Worm (Caenorhabditis elegans) whole organism, young adult: ENCODE measurements around the gene rde-12.
A peak's percentile ranks its signal among the peaks of the same experiment; 100 is the strongest.

ENCODE experiments used
- C06A6.2 ChIP-seq: fragments of 200-800 bp; sonication (Bioruptor generic); conservative IDR thresholded peaks from 2 replicates; pipeline ENCODE4 v1.3.6; 2022; ENCODE audit warnings: missing genetic modification characterization, missing compliant biosample characterization
- D2030.7 ChIP-seq: fragments of 200-800 bp; sonication (Bioruptor generic); IDR thresholded peaks from 2 replicates; pipeline ENCODE4 v1.3.6; 2022; ENCODE audit warnings: missing genetic modification reagents, missing genetic modification characterization, missing compliant biosample characterization
- F22D6.2 ChIP-seq: sonication (generic microtip); optimal IDR thresholded peaks from 2 replicates; lab custom pipeline; 2016; ENCODE audit warnings: mild to moderate bottlenecking, missing genetic modification characterization, missing compliant biosample characterization
- F33H1.4 ChIP-seq: fragments of 200-800 bp; sonication (Bioruptor generic); IDR thresholded peaks from 2 replicates; pipeline ENCODE4 v1.3.6; 2022; ENCODE audit warnings: missing genetic modification reagents, missing genetic modification characterization, missing compliant biosample characterization
- K11D2.4 ChIP-seq: fragments of 200-800 bp; sonication (Bioruptor generic); IDR thresholded peaks from 2 replicates; pipeline ENCODE4 v1.3.6; 2022; ENCODE audit warnings: missing genetic modification reagents, missing genetic modification characterization, missing compliant biosample characterization
- K12H6.12 ChIP-seq: fragments of 200-800 bp; sonication (Bioruptor generic); optimal IDR thresholded peaks from 2 replicates; lab custom pipeline; 2018; ENCODE audit warnings: mild to moderate bottlenecking, missing genetic modification characterization, missing compliant biosample characterization
- Y53F4B.3 ChIP-seq: fragments of 200-800 bp; sonication (Bioruptor generic); IDR thresholded peaks from 2 replicates; pipeline ENCODE4 v1.3.6; 2022; ENCODE audit warnings: missing genetic modification reagents, missing genetic modification characterization, missing compliant biosample characterization
- Y95B8A.8 ChIP-seq: fragments of 200-800 bp; sonication (Bioruptor generic); IDR thresholded peaks from 2 replicates; pipeline ENCODE4 v1.3.6; 2022; ENCODE audit warnings: missing genetic modification reagents, missing genetic modification characterization, missing compliant biosample characterization
- ZK185.1 ChIP-seq: sonication (generic microtip); optimal IDR thresholded peaks from 2 replicates; lab custom pipeline; 2016; ENCODE audit warnings: mild to moderate bottlenecking, missing genetic modification characterization, missing compliant biosample characterization; ENCODE audit not compliant: poor library complexity, severe bottlenecking
- ama-1 ChIP-seq, 3 experiments: fragments of 150-350 bp in 1 of 3; sonication (generic microtip) in 2 of 3; optimal IDR thresholded peaks; 2 replicates each; lab custom pipeline; 2014 to 2018; ENCODE audit warnings: missing biosample characterization in 2 of 3, missing genetic modification characterization in 2 of 3, missing genetic modification reagents in 2 of 3
- aptf-2 ChIP-seq: fragments of 200-800 bp; sonication (Bioruptor generic); conservative IDR thresholded peaks from 2 replicates; pipeline ENCODE4 v1.3.6; 2022; ENCODE audit warnings: missing genetic modification reagents, missing genetic modification characterization, missing compliant biosample characterization
- aptf-3 ChIP-seq: fragments of 200-800 bp; sonication (Bioruptor generic); IDR thresholded peaks from 2 replicates; pipeline ENCODE4 v1.3.6; 2022; ENCODE audit warnings: missing genetic modification characterization, missing compliant biosample characterization
- atf-7 ChIP-seq: sonication (generic microtip); optimal IDR thresholded peaks from 2 replicates; lab custom pipeline; 2017; ENCODE audit warnings: mild to moderate bottlenecking, missing genetic modification characterization, missing compliant biosample characterization
- athp-1 ChIP-seq: sonication (generic microtip); optimal IDR thresholded peaks from 2 replicates; lab custom pipeline; 2017; ENCODE audit warnings: mild to moderate bottlenecking, missing genetic modification characterization, missing compliant biosample characterization
- attf-5 ChIP-seq: fragments of 200-800 bp; sonication (Bioruptor generic); optimal IDR thresholded peaks from 2 replicates; lab custom pipeline; 2018; ENCODE audit warnings: mild to moderate bottlenecking, missing genetic modification characterization, missing compliant biosample characterization
- cebp-2 ChIP-seq: fragments of 200-800 bp; sonication (Bioruptor generic); IDR thresholded peaks from 2 replicates; pipeline ENCODE4 v1.3.6; 2022; ENCODE audit warnings: missing genetic modification characterization, missing compliant biosample characterization
- ceh-27 ChIP-seq: fragments of 200-800 bp; sonication (Bioruptor generic); optimal IDR thresholded peaks from 2 replicates; lab custom pipeline; 2018; ENCODE audit warnings: mild to moderate bottlenecking, missing genetic modification characterization, moderate library complexity, missing compliant biosample characterization
- ceh-40 ChIP-seq: fragments of 200-800 bp; sonication (Bioruptor generic); IDR thresholded peaks from 2 replicates; pipeline ENCODE4 v1.3.6; 2022; ENCODE audit warnings: missing genetic modification characterization, missing compliant biosample characterization
- ceh-58 ChIP-seq: fragments of 200-800 bp; sonication (Bioruptor generic); IDR thresholded peaks from 2 replicates; pipeline ENCODE4 v1.3.6; 2022; ENCODE audit warnings: missing genetic modification characterization, missing compliant biosample characterization
- die-1 ChIP-seq: sonication (generic microtip); optimal IDR thresholded peaks from 2 replicates; lab custom pipeline; 2016; ENCODE audit warnings: missing genotype, mild to moderate bottlenecking, missing genetic modification characterization, missing compliant biosample characterization
- dox-1 ChIP-seq: fragments of 200-800 bp; sonication (Bioruptor generic); IDR thresholded peaks from 2 replicates; pipeline ENCODE4 v1.3.6; 2022; ENCODE audit warnings: missing genetic modification reagents, missing genetic modification characterization, missing compliant biosample characterization
- gei-17 ChIP-seq: fragments of 200-800 bp; sonication (Bioruptor generic); optimal IDR thresholded peaks from 2 replicates; lab custom pipeline; 2018; ENCODE audit warnings: mild to moderate bottlenecking, missing genetic modification characterization, missing compliant biosample characterization
- hlh-26 ChIP-seq: fragments of 200-800 bp; sonication (Bioruptor generic); conservative IDR thresholded peaks from 2 replicates; pipeline ENCODE4 v1.3.6; 2022; ENCODE audit warnings: missing genetic modification reagents, missing genetic modification characterization, missing compliant biosample characterization
- hmg-20 ChIP-seq: fragments of 200-800 bp; sonication (Bioruptor generic); IDR thresholded peaks from 2 replicates; pipeline ENCODE4 v1.3.6; 2022; ENCODE audit warnings: missing genetic modification reagents, missing genetic modification characterization, missing compliant biosample characterization
- lin-26 ChIP-seq: fragments of 200-800 bp; sonication (Bioruptor generic); IDR thresholded peaks from 2 replicates; pipeline ENCODE4 v1.3.6; 2022; ENCODE audit warnings: missing genetic modification reagents, missing genetic modification characterization, missing compliant biosample characterization
- lin-40 ChIP-seq: sonication (generic microtip); optimal IDR thresholded peaks from 2 replicates; lab custom pipeline; 2016; ENCODE audit warnings: missing genetic modification characterization, mild to moderate bottlenecking, missing compliant biosample characterization, missing genotype, missing genetic modification reagents
- lsl-1 ChIP-seq: fragments of 200-800 bp; sonication (Bioruptor generic); optimal IDR thresholded peaks from 2 replicates; lab custom pipeline; 2018; ENCODE audit warnings: mild to moderate bottlenecking, missing genetic modification characterization, moderate library complexity, missing compliant biosample characterization
- lsy-27 ChIP-seq: sonication (generic microtip); optimal IDR thresholded peaks from 2 replicates; lab custom pipeline; 2017; ENCODE audit warnings: missing genetic modification characterization, mild to moderate bottlenecking, missing compliant biosample characterization, antibody characterized with exemption, missing genotype, borderline replicate concordance; ENCODE audit not compliant: insufficient read depth
- madf-10 ChIP-seq: sonication (generic microtip); optimal IDR thresholded peaks from 2 replicates; lab custom pipeline; 2016; ENCODE audit warnings: mild to moderate bottlenecking, missing genetic modification characterization, missing compliant biosample characterization
- madf-6 ChIP-seq: fragments of 200-800 bp; sonication (Bioruptor generic); IDR thresholded peaks from 2 replicates; pipeline ENCODE4 v1.3.6; 2022; ENCODE audit warnings: missing genetic modification reagents, missing genetic modification characterization, missing compliant biosample characterization
- madf-8 ChIP-seq: fragments of 200-800 bp; sonication (Bioruptor generic); conservative IDR thresholded peaks from 2 replicates; pipeline ENCODE4 v1.3.6; 2022; ENCODE audit warnings: missing genetic modification reagents, missing genetic modification characterization, missing compliant biosample characterization
- mcd-1 ChIP-seq: fragments of 200-800 bp; sonication (Bioruptor generic); IDR thresholded peaks from 2 replicates; pipeline ENCODE4 v1.3.6; 2022; ENCODE audit warnings: missing genetic modification reagents, missing genetic modification characterization, missing compliant biosample characterization
- mes-4 ChIP-seq: sonication (generic microtip); optimal IDR thresholded peaks from 2 replicates; lab custom pipeline; 2016; ENCODE audit warnings: missing genotype, missing genetic modification characterization, missing compliant biosample characterization
- mxl-1 ChIP-seq: sonication (generic microtip); optimal IDR thresholded peaks from 2 replicates; lab custom pipeline; 2016; ENCODE audit warnings: missing genetic modification characterization, missing compliant biosample characterization
- nfya-2 ChIP-seq: fragments of 200-800 bp; sonication (Bioruptor generic); IDR thresholded peaks from 2 replicates; pipeline ENCODE4 v1.3.6; 2022; ENCODE audit warnings: missing genetic modification reagents, missing genetic modification characterization, missing compliant biosample characterization
- nfyb-1 ChIP-seq: fragments of 200-800 bp; sonication (Bioruptor generic); IDR thresholded peaks from 2 replicates; pipeline ENCODE4 v1.3.6; 2022; ENCODE audit warnings: missing genetic modification reagents, missing genetic modification characterization, missing compliant biosample characterization
- nhr-27 ChIP-seq: fragments of 200-800 bp; sonication (Bioruptor generic); optimal IDR thresholded peaks from 2 replicates; lab custom pipeline; 2018; ENCODE audit warnings: mild to moderate bottlenecking, missing genetic modification characterization, moderate library complexity, missing compliant biosample characterization
- repo-1 ChIP-seq: sonication (generic microtip); optimal IDR thresholded peaks from 2 replicates; lab custom pipeline; 2017; ENCODE audit warnings: mild to moderate bottlenecking, missing genetic modification characterization, missing compliant biosample characterization
- rpc-1 ChIP-seq, 2 experiments: fragments of 150-350 bp in 1 of 2; sonication (generic microtip) in 1 of 2; optimal IDR thresholded peaks; 2 replicates each; lab custom pipeline; 2014 to 2018; ENCODE audit warnings: missing biosample characterization in 1 of 2, missing genetic modification characterization in 1 of 2, missing genetic modification reagents in 1 of 2, missing genotype in 1 of 2
- sdz-38 ChIP-seq: sonication (generic microtip); optimal IDR thresholded peaks from 2 replicates; lab custom pipeline; 2016; ENCODE audit warnings: missing genotype, missing genetic modification characterization, missing compliant biosample characterization
- tbp1 ChIP-seq: fragments of 200-800 bp; sonication (Bioruptor generic); optimal IDR thresholded peaks from 2 replicates; lab custom pipeline; 2018; ENCODE audit warnings: mild to moderate bottlenecking, missing genetic modification characterization, missing compliant biosample characterization
- tlf-1 ChIP-seq: fragments of 200-800 bp; sonication (Bioruptor generic); optimal IDR thresholded peaks from 2 replicates; lab custom pipeline; 2018; ENCODE audit warnings: mild to moderate bottlenecking, missing genetic modification characterization, missing compliant biosample characterization
- unc-130 ChIP-seq: sonication (generic microtip); optimal IDR thresholded peaks from 2 replicates; lab custom pipeline; 2016; ENCODE audit warnings: missing genetic modification reagents, missing genetic modification characterization, missing compliant biosample characterization
- xnd-1 ChIP-seq: sonication (generic microtip); optimal IDR thresholded peaks from 2 replicates; lab custom pipeline; 2016; ENCODE audit warnings: missing genotype, missing genetic modification reagents, missing genetic modification characterization, missing compliant biosample characterization
- ztf-26 ChIP-seq: sonication (generic microtip); optimal IDR thresholded peaks from 2 replicates; lab custom pipeline; 2017; ENCODE audit warnings: missing genetic modification characterization, missing compliant biosample characterization

The rde-12 gene

ce11 chrV:13658577-13658976 is 6.6 kb upstream of the rde-12 start (continued):
- TF ChIP-seq C06A6.2 (GFP tag; lab: Robert Waterston, UW) (peak; percentile 87), repo-1 (tag; lab: Kevin White, UChicago) (peak; percentile 70), unc-130 (GFP tag; lab: Kevin White, UChicago) (no peak), F22D6.2 (tag; lab: Kevin White, UChicago) (peak; percentile 94), ceh-27 (peak; percentile 18), atf-7 (tag; lab: Kevin White, UChicago) (peak; percentile 84), ZK185.1 (peak; percentile 67), hmg-20 (GFP tag; lab: Robert Waterston, UW) (no peak), Y53F4B.3 (GFP tag; lab: Robert Waterston, UW) (no peak), mxl-1 (tag; lab: Kevin White, UChicago) (no peak), Y95B8A.8 (peak; percentile 76)

DNA sequence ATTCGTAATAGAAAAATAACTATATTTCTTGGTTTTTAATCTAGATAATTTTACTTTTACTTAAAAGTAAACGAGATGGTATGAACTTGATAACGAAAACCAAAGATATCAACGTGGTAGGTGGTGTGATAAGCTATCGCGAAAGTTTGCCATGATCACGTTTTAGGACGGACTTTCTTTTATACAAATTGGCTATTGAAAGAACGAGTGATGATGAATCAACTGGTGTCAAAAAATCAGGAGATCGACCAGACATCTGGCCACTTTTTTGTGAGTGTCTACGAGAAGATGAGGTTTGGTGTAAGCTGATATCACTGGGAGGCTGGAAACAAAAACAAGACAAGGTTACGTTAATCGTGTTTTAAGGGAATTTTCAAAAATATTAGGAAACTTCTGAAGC is 6.0 kb upstream of the rde-12 start:
- TF ChIP-seq Y95B8A.8: no peak
- TF ChIP-seq tbp1 (GFP tag; lab: Kevin White, UChicago): peak; percentile 8

- TF ChIP-seq attf-5 (GFP tag; lab: Kevin White, UChicago) (no peak), K12H6.12 (tag; lab: Kevin White, UChicago) (no peak), die-1 (tag; lab: Kevin White, UChicago) (no peak), ceh-58 (GFP tag; lab: Robert Waterston, UW) (no peak), nfya-2 (GFP tag; lab: Robert Waterston, UW) (no peak), tlf-1 (no peak), D2030.7 (GFP tag; lab: Robert Waterston, UW) (peak; percentile 42; the same call in 1 of the 2 replicates), lin-26 (no peak), ama-1 (optimal IDR thresholded peaks at IDR 0.05; lab: Kevin White, UChicago) (no peak), ama-1 (GFP tag; optimal IDR thresholded peaks at IDR 0.05; lab: Kevin White, UChicago) (no peak), K11D2.4 (GFP tag; lab: Robert Waterston, UW) (no peak), lsl-1 (GFP tag; lab: Kevin White, UChicago) (peak; percentile 90), gei-17 (GFP tag; lab: Kevin White, UChicago) (no peak), repo-1 (tag; lab: Kevin White, UChicago) (no peak), madf-6 (GFP tag; lab: Robert Waterston, UW) (peak; percentile 88), lin-40 (tag; lab: Kevin White, UChicago) (no peak), rpc-1 (optimal IDR thresholded peaks at IDR 0.05; lab: Kevin White, UChicago) (no peak), rpc-1 (tag; optimal IDR thresholded peaks at IDR 0.05; lab: Kevin White, UChicago) (no peak), mes-4 (tag; lab: Kevin White, UChicago) (no peak), sdz-38 (tag; lab: Kevin White, UChicago) (no peak), cebp-2 (no peak), tbp1 (GFP tag; lab: Kevin White, UChicago) (no peak), lsy-27 (tag; lab: Kevin White, UChicago) (no peak), F33H1.4 (GFP tag; lab: Robert Waterston, UW) (peak; percentile 88), madf-10 (tag; lab: Kevin White, UChicago) (no peak), dox-1 (no peak), xnd-1 (peak; percentile 80), aptf-3 (GFP tag; lab: Robert Waterston, UW) (no peak), mcd-1 (GFP tag; lab: Robert Waterston, UW) (no peak), ztf-26 (no peak), aptf-2 (no peak), madf-8 (GFP tag; lab: Robert Waterston, UW) (peak; percentile 63), athp-1 (tag; lab: Kevin White, UChicago) (no peak), hlh-26 (GFP tag; lab: Robert Waterston, UW) (no peak), nfyb-1 (GFP tag; lab: Robert Waterston, UW) (no peak), unc-130 (GFP tag; lab: Kevin White, UChicago) (no peak), Y95B8A.8 (no peak), nhr-27 (tag; lab: Kevin White, UChicago) (no peak), ceh-40 (GFP tag; lab: Robert Waterston, UW) (no peak)
Measured at ce11 chrV:13660115-13660514, 5.1 kb upstream of the rde-12 start.
